Worm (Caenorhabditis elegans) whole organism, L2 larva: ENCODE results near the gene H40L08.2.

Experiments used
- C34F6.9 ChIP-seq: fragments of 150-350 bp; optimal IDR thresholded peaks from 2 replicates; lab custom pipeline; 2014; ENCODE audit warnings: missing biosample characterization, missing genetic modification characterization
- F13H6.1 ChIP-seq: sonication (generic microtip); optimal IDR thresholded peaks from 2 replicates; lab custom pipeline; 2016; ENCODE audit warnings: missing genetic modification characterization, missing compliant biosample characterization
- R02D3.7 ChIP-seq: fragments of 150-350 bp; optimal IDR thresholded peaks from 2 replicates; lab custom pipeline; 2014; ENCODE audit warnings: missing biosample characterization, missing genetic modification characterization
- Y55F3AM.14 ChIP-seq: fragments of 200-800 bp; sonication (Bioruptor generic); optimal IDR thresholded peaks from 2 replicates; lab custom pipeline; 2018; ENCODE audit warnings: mild to moderate bottlenecking, missing genetic modification characterization, missing compliant biosample characterization
- ZK546.5 ChIP-seq: sonication (generic microtip); optimal IDR thresholded peaks from 2 replicates; lab custom pipeline; 2017; ENCODE audit warnings: missing biosample characterization, missing genetic modification characterization
- alr-1 ChIP-seq: fragments of 150-350 bp; optimal IDR thresholded peaks from 2 replicates; lab custom pipeline; 2014; ENCODE audit warnings: missing biosample characterization, missing genetic modification characterization
- aly-2 ChIP-seq: fragments of 150-350 bp; optimal IDR thresholded peaks from 2 replicates; lab custom pipeline; 2014; ENCODE audit warnings: missing biosample characterization, missing genetic modification characterization
- ama-1 ChIP-seq: fragments of 150-350 bp; optimal IDR thresholded peaks from 2 replicates; lab custom pipeline; 2018; ENCODE audit warnings: inconsistent platforms
- blmp-1 ChIP-seq: sonication (generic microtip); optimal IDR thresholded peaks from 2 replicates; lab custom pipeline; 2017; ENCODE audit warnings: missing genetic modification characterization, mild to moderate bottlenecking, missing compliant biosample characterization, antibody characterized with exemption, moderate library complexity; ENCODE audit not compliant: insufficient read depth
- ceh-16 ChIP-seq: fragments of 150-350 bp; optimal IDR thresholded peaks from 2 replicates; lab custom pipeline; 2014; ENCODE audit warnings: missing biosample characterization, missing genetic modification characterization
- ceh-82 ChIP-seq: fragments of 150-350 bp; optimal IDR thresholded peaks from 2 replicates; lab custom pipeline; 2014; ENCODE audit warnings: missing biosample characterization, missing genetic modification characterization
- crh-2 ChIP-seq: sonication (generic microtip); optimal IDR thresholded peaks from 2 replicates; lab custom pipeline; 2017; ENCODE audit warnings: missing biosample characterization, missing genetic modification characterization
- dmd-4 ChIP-seq: sonication (generic microtip); optimal IDR thresholded peaks from 2 replicates; lab custom pipeline; 2017; ENCODE audit warnings: missing biosample characterization, missing genetic modification characterization
- egl-27 ChIP-seq: sonication (generic microtip); optimal IDR thresholded peaks from 3 replicates; lab custom pipeline; 2017; ENCODE audit warnings: missing biosample characterization, missing genetic modification reagents, missing genetic modification characterization
- elt-1 ChIP-seq: fragments of 150-350 bp; optimal IDR thresholded peaks from 2 replicates; lab custom pipeline; 2014; ENCODE audit warnings: missing biosample characterization, missing genetic modification characterization
- elt-3 ChIP-seq: sonication (generic microtip); optimal IDR thresholded peaks from 2 replicates; lab custom pipeline; 2017; ENCODE audit warnings: missing biosample characterization, missing genetic modification characterization
- fos-1 ChIP-seq: fragments of 150-350 bp; optimal IDR thresholded peaks from 2 replicates; lab custom pipeline; 2014; ENCODE audit warnings: missing biosample characterization, missing genetic modification characterization
- lin-11 ChIP-seq: fragments of 150-350 bp; sonication (generic microtip); optimal IDR thresholded peaks from 2 replicates; lab custom pipeline; 2014; ENCODE audit warnings: missing biosample characterization, missing genetic modification characterization, inconsistent platforms, mixed read lengths
- lin-13 ChIP-seq: fragments of 150-350 bp; optimal IDR thresholded peaks from 2 replicates; lab custom pipeline; 2014; ENCODE audit warnings: missing biosample characterization, missing genetic modification reagents, missing genetic modification characterization
- lin-39 ChIP-seq: fragments of 150-350 bp; optimal IDR thresholded peaks from 2 replicates; lab custom pipeline; 2014; ENCODE audit warnings: missing biosample characterization, missing genetic modification reagents, missing genetic modification characterization
- lsy-2 ChIP-seq, 2 experiments: fragments of 150-350 bp in 1 of 2; sonication (generic microtip) in 1 of 2; optimal IDR thresholded peaks; 2 replicates each; lab custom pipeline; 2014 to 2017; ENCODE audit warnings: missing biosample characterization in 2 of 2, missing genetic modification characterization in 2 of 2
- mab-5 ChIP-seq: fragments of 150-350 bp; optimal IDR thresholded peaks from 2 replicates; lab custom pipeline; 2014; ENCODE audit warnings: missing biosample characterization, missing genetic modification characterization
- mbf-1 ChIP-seq: sonication (generic microtip); optimal IDR thresholded peaks from 2 replicates; lab custom pipeline; 2017; ENCODE audit warnings: missing biosample characterization, missing genetic modification characterization
- mdl-1 ChIP-seq, 2 experiments: fragments of 150-350 bp in 1 of 2; sonication (generic microtip) in 1 of 2; optimal IDR thresholded peaks; 2 replicates each; lab custom pipeline; 2017; ENCODE audit warnings: missing biosample characterization in 2 of 2, missing genetic modification characterization in 2 of 2
- nhr-10 ChIP-seq: sonication (generic microtip); optimal IDR thresholded peaks from 2 replicates; lab custom pipeline; 2017; ENCODE audit warnings: missing biosample characterization, missing genetic modification characterization
- nhr-11 ChIP-seq: fragments of 150-350 bp; optimal IDR thresholded peaks from 2 replicates; lab custom pipeline; 2014; ENCODE audit warnings: missing biosample characterization, missing genetic modification characterization
- nhr-12 ChIP-seq: fragments of 150-350 bp; optimal IDR thresholded peaks from 2 replicates; lab custom pipeline; 2014; ENCODE audit warnings: missing biosample characterization, missing genetic modification characterization
- nhr-129 ChIP-seq: fragments of 150-350 bp; optimal IDR thresholded peaks from 2 replicates; lab custom pipeline; 2014; ENCODE audit warnings: missing biosample characterization, missing genetic modification characterization
- nhr-21 ChIP-seq: fragments of 150-350 bp; optimal IDR thresholded peaks from 2 replicates; lab custom pipeline; 2014; ENCODE audit warnings: missing biosample characterization, missing genetic modification characterization
- nhr-23 ChIP-seq: fragments of 150-350 bp; optimal IDR thresholded peaks from 2 replicates; lab custom pipeline; 2014; ENCODE audit warnings: missing biosample characterization, missing genetic modification reagents, missing genetic modification characterization
- nhr-237 ChIP-seq: fragments of 150-350 bp; optimal IDR thresholded peaks from 2 replicates; lab custom pipeline; 2014; ENCODE audit warnings: missing biosample characterization, missing genetic modification characterization
- nhr-25 ChIP-seq: fragments of 150-350 bp; sonication (generic microtip); optimal IDR thresholded peaks from 3 replicates; lab custom pipeline; 2014; ENCODE audit warnings: missing biosample characterization, missing genetic modification characterization
- nhr-77 ChIP-seq: fragments of 150-350 bp; optimal IDR thresholded peaks from 2 replicates; lab custom pipeline; 2014; ENCODE audit warnings: missing biosample characterization, missing genetic modification characterization
- peb-1 ChIP-seq: fragments of 150-350 bp; optimal IDR thresholded peaks from 2 replicates; lab custom pipeline; 2014; ENCODE audit warnings: missing biosample characterization, missing genetic modification characterization
- sem-4 ChIP-seq: fragments of 150-350 bp; optimal IDR thresholded peaks from 2 replicates; lab custom pipeline; 2014; ENCODE audit warnings: missing biosample characterization, missing genetic modification reagents, missing genetic modification characterization
- skn-1 ChIP-seq: sonication (generic microtip); optimal IDR thresholded peaks from 2 replicates; lab custom pipeline; 2017; ENCODE audit warnings: missing biosample characterization, missing genetic modification characterization
- sma-3 ChIP-seq: sonication (generic microtip); optimal IDR thresholded peaks from 2 replicates; lab custom pipeline; 2016; ENCODE audit warnings: missing genetic modification reagents, missing genetic modification characterization, missing compliant biosample characterization
- sma-9 ChIP-seq, 2 experiments: fragments of 150-350 bp in 1 of 2; sonication (generic microtip) in 1 of 2; optimal IDR thresholded peaks; 2 replicates each; lab custom pipeline; 2014 to 2016; ENCODE audit warnings: missing genetic modification characterization in 2 of 2, mild to moderate bottlenecking in 1 of 2, missing biosample characterization in 1 of 2, missing compliant biosample characterization in 1 of 2, missing genetic modification reagents in 1 of 2, moderate library complexity in 1 of 2
- snpc-4 ChIP-seq: fragments of 150-350 bp; optimal IDR thresholded peaks from 2 replicates; lab custom pipeline; 2014; ENCODE audit warnings: missing biosample characterization, missing genetic modification characterization
- unc-39 ChIP-seq: fragments of 150-350 bp; optimal IDR thresholded peaks from 2 replicates; lab custom pipeline; 2014; ENCODE audit warnings: missing biosample characterization, missing genetic modification characterization
- unc-55 ChIP-seq: fragments of 150-350 bp; sonication (generic microtip); optimal IDR thresholded peaks from 3 replicates; lab custom pipeline; 2014; ENCODE audit warnings: missing biosample characterization, missing genetic modification reagents, missing genetic modification characterization
- unc-62 ChIP-seq: fragments of 150-350 bp; optimal IDR thresholded peaks from 2 replicates; lab custom pipeline; 2014; ENCODE audit warnings: missing biosample characterization, missing genetic modification reagents, missing genetic modification characterization
- zag-1 ChIP-seq: fragments of 150-350 bp; optimal IDR thresholded peaks from 2 replicates; lab custom pipeline; 2014; ENCODE audit warnings: missing biosample characterization, missing genetic modification characterization
- ztf-1 ChIP-seq: fragments of 200-800 bp; sonication (Bioruptor generic); conservative IDR thresholded peaks from 2 replicates; pipeline ENCODE4 v1.3.6; 2022; ENCODE audit warnings: missing genetic modification characterization, missing compliant biosample characterization
- ztf-11 ChIP-seq: sonication (generic microtip); optimal IDR thresholded peaks from 2 replicates; lab custom pipeline; 2017; ENCODE audit warnings: missing biosample characterization, missing genetic modification characterization
- ztf-4 ChIP-seq: fragments of 150-350 bp; optimal IDR thresholded peaks from 2 replicates; lab custom pipeline; 2014; ENCODE audit warnings: missing biosample characterization, missing genetic modification characterization

H40L08.2 gene

ce11 chrX:15104963-15105493, 27.5 kb upstream of the H40L08.2 start:
- TF ChIP-seq egl-27 (tag; lab: Kevin White, UChicago) = no peak
- peak; percentile 89 for TF ChIP-seq blmp-1
- TF ChIP-seq elt-3 (tag; lab: Kevin White, UChicago) = no peak
- TF ChIP-seq nhr-237 = no peak
- TF ChIP-seq sma-3 (GFP tag; lab: Kevin White, UChicago) = no peak
- TF ChIP-seq nhr-10 (tag; lab: Kevin White, UChicago) = no peak
- TF ChIP-seq nhr-21 (tag; lab: Kevin White, UChicago) = peak; percentile 22
- TF ChIP-seq C34F6.9 (tag; lab: Kevin White, UChicago) = no peak
- no peak for TF ChIP-seq fos-1 (tag; lab: Kevin White, UChicago)
- TF ChIP-seq ceh-82 (tag; lab: Kevin White, UChicago) = no peak
- TF ChIP-seq sem-4 (tag; lab: Kevin White, UChicago) = peak; percentile 31
- no peak for TF ChIP-seq ztf-4 (tag; lab: Kevin White, UChicago)

ce11 chrX:15103481-15103880, 25.9 kb upstream of the H40L08.2 start:
- TF ChIP-seq ama-1 (lab: Kevin White, UChicago) = no peak
- TF ChIP-seq C34F6.9 (tag; lab: Kevin White, UChicago) = no peak
- no peak for TF ChIP-seq nhr-25 (tag; lab: Kevin White, UChicago)
- no peak for TF ChIP-seq ztf-1 (GFP tag; lab: Robert Waterston, UW)
- TF ChIP-seq nhr-129 = no peak
- TF ChIP-seq zag-1 (tag; lab: Kevin White, UChicago) = no peak
- TF ChIP-seq unc-55 (GFP tag; lab: Kevin White, UChicago) = no peak
- TF ChIP-seq dmd-4 (tag; lab: Kevin White, UChicago) = no peak
- no peak for TF ChIP-seq ceh-16 (tag; lab: Kevin White, UChicago)
- TF ChIP-seq ztf-4 (tag; lab: Kevin White, UChicago) = no peak

ce11 chrX:15100369-15100963, 22.9 kb upstream of the H40L08.2 start, which contains the start of gene dhhc-1:
TSS of gene dhhc-1 (minus strand) at chrX:15100419.
- TF ChIP-seq dmd-4 (tag; lab: Kevin White, UChicago) (no peak), sem-4 (tag; lab: Kevin White, UChicago) (peak; percentile 34), unc-62 (GFP tag; lab: Kevin White, UChicago) (no peak), lin-11 (peak; percentile 29), C34F6.9 (tag; lab: Kevin White, UChicago) (peak; percentile 48), ztf-1 (GFP tag; lab: Robert Waterston, UW) (no peak), nhr-12 (tag; lab: Kevin White, UChicago) (no peak), nhr-23 (tag; lab: Kevin White, UChicago) (no peak), nhr-25 (tag; lab: Kevin White, UChicago) (no peak), lin-39 (tag; lab: Kevin White, UChicago) (no peak), skn-1 (no peak), egl-27 (tag; lab: Kevin White, UChicago) (no peak), alr-1 (tag; lab: Kevin White, UChicago) (no peak), fos-1 (tag; lab: Kevin White, UChicago) (peak; percentile 90), elt-1 (tag; lab: Kevin White, UChicago) (no peak), sma-9 (GFP tag; optimal IDR thresholded peaks at IDR 0.05; lab: Kevin White, UChicago) (peak; percentile 60), sma-9 (tag; optimal IDR thresholded peaks at IDR 0.05; lab: Kevin White, UChicago) (no peak), unc-39 (tag; lab: Kevin White, UChicago) (no peak), nhr-129 (peak; percentile 74), nhr-21 (tag; lab: Kevin White, UChicago) (no peak), ZK546.5 (tag; lab: Kevin White, UChicago) (no peak), ztf-4 (tag; lab: Kevin White, UChicago) (no peak), nhr-237 (no peak), lin-13 (GFP tag; lab: Kevin White, UChicago) (no peak), lsy-2 (tag; optimal IDR thresholded peaks at IDR 0.05; lab: Kevin White, UChicago) (peak in 1 of 2 experiments; percentile 43), ztf-11 (tag; lab: Kevin White, UChicago) (no peak), zag-1 (tag; lab: Kevin White, UChicago) (no peak), nhr-77 (tag; lab: Kevin White, UChicago) (no peak), ceh-16 (tag; lab: Kevin White, UChicago) (no peak), snpc-4 (tag; lab: Kevin White, UChicago) (peak; percentile 40), mdl-1 (tag; optimal IDR thresholded peaks at IDR 0.05; lab: Kevin White, UChicago) (no peak), blmp-1 (no peak), mbf-1 (tag; lab: Kevin White, UChicago) (no peak), R02D3.7 (tag; lab: Kevin White, UChicago) (no peak), elt-3 (tag; lab: Kevin White, UChicago) (no peak), aly-2 (no peak), sma-3 (GFP tag; lab: Kevin White, UChicago) (no peak), F13H6.1 (tag; lab: Kevin White, UChicago) (peak; percentile 68), Y55F3AM.14 (GFP tag; lab: Kevin White, UChicago) (no peak), crh-2 (tag; lab: Kevin White, UChicago) (peak; percentile 57), nhr-11 (no peak), peb-1 (tag; lab: Kevin White, UChicago) (no peak), ama-1 (lab: Kevin White, UChicago) (no peak), mab-5 (tag; lab: Kevin White, UChicago) (no peak), unc-55 (GFP tag; lab: Kevin White, UChicago) (peak; percentile 59)
